Fruit fly (Drosophila melanogaster) whole organism, embryonic: ENCODE results near the gene ND-30.

Experiments used
- CG7271 ChIP-seq: fragments of 200-800 bp; sonication (Bioruptor generic); optimal IDR thresholded peaks from 2 replicates; lab custom pipeline; 2018; ENCODE audit warnings: missing biosample characterization, mild to moderate bottlenecking, missing genetic modification characterization, moderate library complexity
- HmgD ChIP-seq: fragments of 200-800 bp; sonication (Bioruptor generic); optimal IDR thresholded peaks from 3 replicates; lab custom pipeline; 2016; ENCODE audit warnings: missing biosample characterization, missing genetic modification characterization
- Mrtf ChIP-seq: fragments of 200-800 bp; sonication (Bioruptor generic); IDR thresholded peaks from 3 replicates; pipeline ENCODE4 v1.3.6; 2022; ENCODE audit warnings: missing biosample characterization, missing genetic modification characterization
- salm ChIP-seq: fragments of 200-800 bp; sonication (Bioruptor generic); optimal IDR thresholded peaks from 2 replicates; lab custom pipeline; 2018; ENCODE audit warnings: missing biosample characterization, mild to moderate bottlenecking, missing genetic modification characterization
- sens-2 ChIP-seq: fragments of 200-800 bp; sonication (Bioruptor generic); IDR thresholded peaks from 2 replicates; pipeline ENCODE4 v1.3.6; 2022; ENCODE audit warnings: missing biosample characterization, missing genetic modification characterization
- sima ChIP-seq: fragments of 200-800 bp; sonication (Bioruptor generic); optimal IDR thresholded peaks from 2 replicates; lab custom pipeline; 2016; ENCODE audit warnings: missing biosample characterization, missing genetic modification characterization
- slbo ChIP-seq: fragments of 200-800 bp; sonication (Bioruptor generic); IDR thresholded peaks from 2 replicates; pipeline ENCODE4 v1.3.6; 2022; ENCODE audit warnings: missing biosample characterization, missing genetic modification characterization

DNA sequence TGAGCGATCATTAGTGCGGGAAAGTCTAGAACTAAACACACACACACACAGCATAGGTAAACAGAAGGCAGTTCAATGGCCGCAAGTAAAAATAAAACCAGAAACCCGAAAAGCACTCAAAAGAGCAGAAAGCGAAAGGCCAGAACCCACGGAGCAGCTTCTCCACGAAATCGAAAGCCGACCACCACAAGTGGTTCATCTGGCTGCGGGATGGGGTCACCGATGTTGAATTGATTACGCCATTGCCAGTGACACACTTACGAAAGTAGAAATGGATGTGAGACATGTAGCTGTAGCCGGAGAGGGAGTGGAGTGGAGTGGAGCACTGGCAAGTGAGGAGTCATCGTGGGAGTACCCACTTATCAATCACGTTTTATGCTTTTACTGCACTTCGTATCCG lies 18.0 kb downstream of the ND-30 start:
- TF ChIP-seq sens-2 (GFP tag; lab: Robert Waterston, UW) (no peak), HmgD (GFP tag; lab: Kevin White, UChicago) (no peak), Mrtf (no peak), CG7271 (tag; lab: Kevin White, UChicago) (no peak), slbo (GFP tag; lab: Robert Waterston, UW) (no peak), salm (tag; lab: Kevin White, UChicago) (no peak), sima (GFP tag; lab: Kevin White, UChicago) (no peak)
